Worm (Caenorhabditis elegans) whole organism, young adult: ENCODE results near the gene sprr-2.

ENCODE experiments used
- B0336.3 ChIP-seq: fragments of 200-800 bp; sonication (Bioruptor generic); IDR thresholded peaks from 2 replicates; pipeline ENCODE4 v1.3.6; 2022; ENCODE audit warnings: missing genetic modification characterization, missing compliant biosample characterization
- F22D6.2 ChIP-seq: sonication (generic microtip); optimal IDR thresholded peaks from 2 replicates; lab custom pipeline; 2016; ENCODE audit warnings: mild to moderate bottlenecking, missing genetic modification characterization, missing compliant biosample characterization
- F23B12.7 ChIP-seq: sonication (generic microtip); optimal IDR thresholded peaks from 2 replicates; lab custom pipeline; 2017; ENCODE audit warnings: missing genetic modification characterization, mild to moderate bottlenecking, missing compliant biosample characterization, antibody characterized with exemption, moderate library complexity; ENCODE audit not compliant: insufficient read depth
- F39B2.1 ChIP-seq: fragments of 200-800 bp; sonication (Bioruptor generic); IDR thresholded peaks from 2 replicates; pipeline ENCODE4 v1.3.6; 2022; ENCODE audit warnings: missing genetic modification reagents, missing genetic modification characterization, missing compliant biosample characterization
- F55B11.4 ChIP-seq: sonication (generic microtip); optimal IDR thresholded peaks from 2 replicates; lab custom pipeline; 2016; ENCODE audit warnings: missing compliant biosample characterization, missing genetic modification characterization, borderline replicate concordance; ENCODE audit not compliant: insufficient read depth
- T07F8.4 ChIP-seq: sonication (generic microtip); optimal IDR thresholded peaks from 2 replicates; lab custom pipeline; 2016; ENCODE audit warnings: mild to moderate bottlenecking, missing genetic modification characterization, moderate library complexity, missing compliant biosample characterization
- Y56A3A.18 ChIP-seq: fragments of 200-800 bp; sonication (Bioruptor generic); IDR thresholded peaks from 2 replicates; pipeline ENCODE4 v1.3.6; 2022; ENCODE audit warnings: missing genetic modification reagents, missing genetic modification characterization, missing compliant biosample characterization
- ZK185.1 ChIP-seq: sonication (generic microtip); optimal IDR thresholded peaks from 2 replicates; lab custom pipeline; 2016; ENCODE audit warnings: mild to moderate bottlenecking, missing genetic modification characterization, missing compliant biosample characterization; ENCODE audit not compliant: poor library complexity, severe bottlenecking
- aptf-2 ChIP-seq: fragments of 200-800 bp; sonication (Bioruptor generic); conservative IDR thresholded peaks from 2 replicates; pipeline ENCODE4 v1.3.6; 2022; ENCODE audit warnings: missing genetic modification reagents, missing genetic modification characterization, missing compliant biosample characterization
- atf-7 ChIP-seq: sonication (generic microtip); optimal IDR thresholded peaks from 2 replicates; lab custom pipeline; 2017; ENCODE audit warnings: mild to moderate bottlenecking, missing genetic modification characterization, missing compliant biosample characterization
- athp-1 ChIP-seq: sonication (generic microtip); optimal IDR thresholded peaks from 2 replicates; lab custom pipeline; 2017; ENCODE audit warnings: mild to moderate bottlenecking, missing genetic modification characterization, missing compliant biosample characterization
- attf-5 ChIP-seq: fragments of 200-800 bp; sonication (Bioruptor generic); optimal IDR thresholded peaks from 2 replicates; lab custom pipeline; 2018; ENCODE audit warnings: mild to moderate bottlenecking, missing genetic modification characterization, missing compliant biosample characterization
- ceh-79 ChIP-seq: sonication (generic microtip); optimal IDR thresholded peaks from 2 replicates; lab custom pipeline; 2017; ENCODE audit warnings: mild to moderate bottlenecking, missing genetic modification characterization, missing compliant biosample characterization
- chd-7 ChIP-seq: sonication (generic microtip); optimal IDR thresholded peaks from 2 replicates; lab custom pipeline; 2016; ENCODE audit warnings: mild to moderate bottlenecking, missing genetic modification characterization, moderate library complexity, missing compliant biosample characterization
- die-1 ChIP-seq: sonication (generic microtip); optimal IDR thresholded peaks from 2 replicates; lab custom pipeline; 2016; ENCODE audit warnings: missing genotype, mild to moderate bottlenecking, missing genetic modification characterization, missing compliant biosample characterization
- dox-1 ChIP-seq: fragments of 200-800 bp; sonication (Bioruptor generic); IDR thresholded peaks from 2 replicates; pipeline ENCODE4 v1.3.6; 2022; ENCODE audit warnings: missing genetic modification reagents, missing genetic modification characterization, missing compliant biosample characterization
- ets-4 ChIP-seq: fragments of 200-800 bp; sonication (Bioruptor generic); optimal IDR thresholded peaks from 2 replicates; lab custom pipeline; 2018; ENCODE audit warnings: mild to moderate bottlenecking, missing genetic modification characterization, missing compliant biosample characterization
- gei-17 ChIP-seq: fragments of 200-800 bp; sonication (Bioruptor generic); optimal IDR thresholded peaks from 2 replicates; lab custom pipeline; 2018; ENCODE audit warnings: mild to moderate bottlenecking, missing genetic modification characterization, missing compliant biosample characterization
- him-1 ChIP-seq: sonication (generic microtip); optimal IDR thresholded peaks from 2 replicates; lab custom pipeline; 2016; ENCODE audit warnings: missing genotype, missing genetic modification reagents, missing genetic modification characterization, missing compliant biosample characterization
- hlh-26 ChIP-seq: fragments of 200-800 bp; sonication (Bioruptor generic); conservative IDR thresholded peaks from 2 replicates; pipeline ENCODE4 v1.3.6; 2022; ENCODE audit warnings: missing genetic modification reagents, missing genetic modification characterization, missing compliant biosample characterization
- hmg-1.2 ChIP-seq: fragments of 200-800 bp; sonication (Bioruptor generic); IDR thresholded peaks from 2 replicates; pipeline ENCODE4 v1.3.6; 2022; ENCODE audit warnings: missing genetic modification reagents, missing genetic modification characterization, missing compliant biosample characterization
- hmg-20 ChIP-seq: fragments of 200-800 bp; sonication (Bioruptor generic); IDR thresholded peaks from 2 replicates; pipeline ENCODE4 v1.3.6; 2022; ENCODE audit warnings: missing genetic modification reagents, missing genetic modification characterization, missing compliant biosample characterization
- lag-1 ChIP-seq: fragments of 200-800 bp; sonication (Bioruptor generic); IDR thresholded peaks from 2 replicates; pipeline ENCODE4 v1.3.6; 2022; ENCODE audit warnings: missing genetic modification reagents, missing genetic modification characterization, missing compliant biosample characterization
- let-607 ChIP-seq, 2 experiments: fragments of 200-800 bp in 1 of 2; sonication (Bioruptor generic) in 1 of 2; sonication (generic microtip) in 1 of 2; optimal IDR thresholded peaks; 2 replicates each; lab custom pipeline; 2016 to 2018; ENCODE audit warnings: mild to moderate bottlenecking in 2 of 2, missing compliant biosample characterization in 2 of 2, missing genetic modification characterization in 2 of 2, moderate library complexity in 2 of 2, missing genotype in 1 of 2
- lin-26 ChIP-seq: fragments of 200-800 bp; sonication (Bioruptor generic); IDR thresholded peaks from 2 replicates; pipeline ENCODE4 v1.3.6; 2022; ENCODE audit warnings: missing genetic modification reagents, missing genetic modification characterization, missing compliant biosample characterization
- lin-40 ChIP-seq: sonication (generic microtip); optimal IDR thresholded peaks from 2 replicates; lab custom pipeline; 2016; ENCODE audit warnings: missing genetic modification characterization, mild to moderate bottlenecking, missing compliant biosample characterization, missing genotype, missing genetic modification reagents
- lir-1 ChIP-seq: fragments of 200-800 bp; sonication (Bioruptor generic); conservative IDR thresholded peaks from 2 replicates; pipeline ENCODE4 v1.3.6; 2022; ENCODE audit warnings: missing genetic modification reagents, missing genetic modification characterization, missing compliant biosample characterization
- lsl-1 ChIP-seq: fragments of 200-800 bp; sonication (Bioruptor generic); optimal IDR thresholded peaks from 2 replicates; lab custom pipeline; 2018; ENCODE audit warnings: mild to moderate bottlenecking, missing genetic modification characterization, moderate library complexity, missing compliant biosample characterization
- madf-10 ChIP-seq: sonication (generic microtip); optimal IDR thresholded peaks from 2 replicates; lab custom pipeline; 2016; ENCODE audit warnings: mild to moderate bottlenecking, missing genetic modification characterization, missing compliant biosample characterization
- madf-6 ChIP-seq: fragments of 200-800 bp; sonication (Bioruptor generic); IDR thresholded peaks from 2 replicates; pipeline ENCODE4 v1.3.6; 2022; ENCODE audit warnings: missing genetic modification reagents, missing genetic modification characterization, missing compliant biosample characterization
- mcd-1 ChIP-seq: fragments of 200-800 bp; sonication (Bioruptor generic); IDR thresholded peaks from 2 replicates; pipeline ENCODE4 v1.3.6; 2022; ENCODE audit warnings: missing genetic modification reagents, missing genetic modification characterization, missing compliant biosample characterization
- mxl-1 ChIP-seq: sonication (generic microtip); optimal IDR thresholded peaks from 2 replicates; lab custom pipeline; 2016; ENCODE audit warnings: missing genetic modification characterization, missing compliant biosample characterization
- nfya-2 ChIP-seq: fragments of 200-800 bp; sonication (Bioruptor generic); IDR thresholded peaks from 2 replicates; pipeline ENCODE4 v1.3.6; 2022; ENCODE audit warnings: missing genetic modification reagents, missing genetic modification characterization, missing compliant biosample characterization
- nhr-27 ChIP-seq: fragments of 200-800 bp; sonication (Bioruptor generic); optimal IDR thresholded peaks from 2 replicates; lab custom pipeline; 2018; ENCODE audit warnings: mild to moderate bottlenecking, missing genetic modification characterization, moderate library complexity, missing compliant biosample characterization
- nhr-80 ChIP-seq: sonication (generic microtip); optimal IDR thresholded peaks from 2 replicates; lab custom pipeline; 2016; ENCODE audit warnings: missing genetic modification characterization, missing compliant biosample characterization
- nhr-90 ChIP-seq: sonication (generic microtip); optimal IDR thresholded peaks from 2 replicates; lab custom pipeline; 2016; ENCODE audit warnings: missing genotype, mild to moderate bottlenecking, missing genetic modification characterization, missing compliant biosample characterization
- snpc-4 ChIP-seq, 5 experiments: fragments of 150-350 bp in 1 of 5; sonication (generic microtip) in 4 of 5; optimal IDR thresholded peaks; 2 replicates each; lab custom pipeline; 2014 to 2018; ENCODE audit warnings: missing genetic modification characterization in 5 of 5, missing biosample characterization in 3 of 5, antibody characterized with exemption in 2 of 5, mild to moderate bottlenecking in 2 of 5, missing compliant biosample characterization in 2 of 5, missing genotype in 2 of 5, moderate library complexity in 2 of 5, missing genetic modification reagents in 1 of 5
- somi-1 ChIP-seq: fragments of 200-800 bp; sonication (Bioruptor generic); optimal IDR thresholded peaks from 2 replicates; lab custom pipeline; 2018; ENCODE audit warnings: mild to moderate bottlenecking, missing genetic modification characterization, missing compliant biosample characterization
- sptf-2 ChIP-seq: fragments of 200-800 bp; sonication (Bioruptor generic); optimal IDR thresholded peaks from 2 replicates; lab custom pipeline; 2018; ENCODE audit warnings: mild to moderate bottlenecking, missing genetic modification characterization, missing compliant biosample characterization
- tbp1 ChIP-seq: fragments of 200-800 bp; sonication (Bioruptor generic); optimal IDR thresholded peaks from 2 replicates; lab custom pipeline; 2018; ENCODE audit warnings: mild to moderate bottlenecking, missing genetic modification characterization, missing compliant biosample characterization
- tlf-1 ChIP-seq: fragments of 200-800 bp; sonication (Bioruptor generic); optimal IDR thresholded peaks from 2 replicates; lab custom pipeline; 2018; ENCODE audit warnings: mild to moderate bottlenecking, missing genetic modification characterization, missing compliant biosample characterization
- unc-62 ChIP-seq: fragments of 150-350 bp; optimal IDR thresholded peaks from 2 replicates; lab custom pipeline; 2014; ENCODE audit warnings: missing biosample characterization, missing genetic modification reagents, missing genetic modification characterization
- zfh-2 ChIP-seq: fragments of 200-800 bp; sonication (Bioruptor generic); conservative IDR thresholded peaks from 2 replicates; pipeline ENCODE4 v1.3.6; 2022; ENCODE audit warnings: missing genetic modification reagents, missing genetic modification characterization, missing compliant biosample characterization
- ztf-25 ChIP-seq: fragments of 200-800 bp; sonication (Bioruptor generic); IDR thresholded peaks from 2 replicates; pipeline ENCODE4 v1.3.6; 2022; ENCODE audit warnings: missing genetic modification reagents, missing genetic modification characterization, missing compliant biosample characterization
- ztf-26 ChIP-seq: sonication (generic microtip); optimal IDR thresholded peaks from 2 replicates; lab custom pipeline; 2017; ENCODE audit warnings: missing genetic modification characterization, missing compliant biosample characterization
- ztf-3 ChIP-seq: fragments of 200-800 bp; sonication (Bioruptor generic); optimal IDR thresholded peaks from 2 replicates; lab custom pipeline; 2018; ENCODE audit warnings: mild to moderate bottlenecking, missing genetic modification characterization, missing compliant biosample characterization

Gene sprr-2

ce11 chrX:14790320-14791048, 2.8 kb upstream of the sprr-2 start, which contains the start of gene tatn-1:
Gene tatn-1, plus strand, starts transcription at chrX:14791008.
- peak; percentile 42 for TF ChIP-seq tbp1 (GFP tag; lab: Kevin White, UChicago)
- TF ChIP-seq dox-1 (GFP tag; lab: Robert Waterston, UW): 0 out of 2 replicates have a peak, but pooled peaks have one; percentile 36
- TF ChIP-seq athp-1 (tag; lab: Kevin White, UChicago): no peak
- TF ChIP-seq nhr-27 (tag; lab: Kevin White, UChicago): no peak
- no peak for TF ChIP-seq Y56A3A.18 (GFP tag; lab: Robert Waterston, UW)
- peak; percentile 26 for TF ChIP-seq chd-7 (tag; lab: Kevin White, UChicago)
- no peak for TF ChIP-seq sptf-2 (GFP tag; lab: Kevin White, UChicago)
- TF ChIP-seq mxl-1 (tag; lab: Kevin White, UChicago): no peak
- TF ChIP-seq gei-17 (GFP tag; lab: Kevin White, UChicago): peak; percentile 18
- peak; percentile 59 for TF ChIP-seq somi-1 (GFP tag; lab: Kevin White, UChicago)
- TF ChIP-seq lag-1 (GFP tag; lab: Robert Waterston, UW): no peak
- peak; percentile 32 for TF ChIP-seq nhr-90
- peak; percentile 53; the same call in 1 of the 2 replicates for TF ChIP-seq hmg-1.2 (GFP tag; lab: Robert Waterston, UW)
- TF ChIP-seq lin-26 (GFP tag; lab: Robert Waterston, UW): 0 out of 2 replicates have a peak, but pooled peaks have one; percentile 21
- TF ChIP-seq zfh-2 (GFP tag; lab: Robert Waterston, UW): peak; percentile 70; the same call in 1 of the 2 replicates
- TF ChIP-seq ets-4 (GFP tag; lab: Kevin White, UChicago): peak; percentile 90
- TF ChIP-seq atf-7 (tag; lab: Kevin White, UChicago): peak; percentile 94
- TF ChIP-seq tlf-1 (GFP tag; lab: Kevin White, UChicago): peak; percentile 24
- TF ChIP-seq ZK185.1 (tag; lab: Kevin White, UChicago): peak; percentile 25
- no peak for TF ChIP-seq attf-5 (GFP tag; lab: Kevin White, UChicago)
- TF ChIP-seq ztf-26 (tag; lab: Kevin White, UChicago): peak; percentile 86
- TF ChIP-seq B0336.3: peak; percentile 51; the same call in 1 of the 2 replicates
- TF ChIP-seq ceh-79 (tag; lab: Kevin White, UChicago): no peak
- no peak for TF ChIP-seq F23B12.7
- peak; percentile 40; the same call in 1 of the 2 replicates for TF ChIP-seq mcd-1 (GFP tag; lab: Robert Waterston, UW)
- TF ChIP-seq die-1 (tag; lab: Kevin White, UChicago): peak; percentile 46
- TF ChIP-seq F22D6.2 (tag; lab: Kevin White, UChicago): peak; percentile 51
- 0 out of 2 replicates have a peak, but pooled peaks have one; percentile 9 for TF ChIP-seq lir-1 (GFP tag; lab: Robert Waterston, UW)
- no peak for TF ChIP-seq him-1 (tag; lab: Kevin White, UChicago)
- TF ChIP-seq hlh-26 (GFP tag; lab: Robert Waterston, UW): no peak
- peak; percentile 72 for TF ChIP-seq lin-40 (tag; lab: Kevin White, UChicago)
- no peak for TF ChIP-seq ztf-25 (GFP tag; lab: Robert Waterston, UW)
- TF ChIP-seq lsl-1 (GFP tag; lab: Kevin White, UChicago): no peak
- no peak for TF ChIP-seq snpc-4 (GFP tag; optimal IDR thresholded peaks at IDR 0.05; lab: Kevin White, UChicago)
- TF ChIP-seq snpc-4 (tag; optimal IDR thresholded peaks at IDR 0.05; lab: Kevin White, UChicago): peak in 2 of 4 experiments; percentile 37 to 62
- TF ChIP-seq F55B11.4 (tag; lab: Kevin White, UChicago): no peak
- TF ChIP-seq T07F8.4 (tag; lab: Kevin White, UChicago): no peak
- peak; percentile 84 for TF ChIP-seq unc-62 (GFP tag; lab: Kevin White, UChicago)
- TF ChIP-seq madf-10 (tag; lab: Kevin White, UChicago): peak; percentile 60
- no peak for TF ChIP-seq madf-6 (GFP tag; lab: Robert Waterston, UW)
- no peak for TF ChIP-seq ztf-3 (GFP tag; lab: Kevin White, UChicago)
- no peak for TF ChIP-seq hmg-20 (GFP tag; lab: Robert Waterston, UW)
- TF ChIP-seq let-607 (tag; optimal IDR thresholded peaks at IDR 0.05; lab: Kevin White, UChicago): peak; percentile 61 to 90
- no peak for TF ChIP-seq aptf-2 (GFP tag; lab: Robert Waterston, UW)
- no peak for TF ChIP-seq nfya-2 (GFP tag; lab: Robert Waterston, UW)
- TF ChIP-seq nhr-80 (tag; lab: Kevin White, UChicago): peak; percentile 99
- TF ChIP-seq F39B2.1: no peak
